Worm (Caenorhabditis elegans): ENCODE results near the gene ZC84.1.

The ZC84.1 gene

DNA sequence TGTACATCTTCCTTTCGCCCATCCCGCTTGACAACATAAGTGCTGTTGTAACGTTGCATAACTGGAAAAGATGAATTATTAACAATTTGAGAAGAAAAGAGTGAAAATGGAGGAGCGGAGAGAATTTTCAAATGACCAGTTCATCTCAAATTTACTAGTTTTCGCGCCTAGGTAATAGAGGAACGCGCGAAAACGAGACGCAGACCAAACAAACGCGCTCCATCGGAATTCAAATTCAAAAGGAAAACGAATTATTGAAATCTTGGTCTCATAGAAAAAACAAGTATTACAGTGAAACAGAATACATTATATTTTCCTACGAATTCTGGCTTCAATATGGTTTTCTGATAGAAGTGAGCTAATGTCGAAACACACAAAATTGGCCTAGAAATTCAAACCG, 22.1 kb upstream of the ZC84.1 start (continued):
- no peak for TF ChIP-seq hmg-11 (tag; optimal IDR thresholded peaks at IDR 0.05)
- no peak for TF ChIP-seq eor-1 (tag; optimal IDR thresholded peaks at IDR 0.05)
- TF ChIP-seq snpc-4 (tag; optimal IDR thresholded peaks at IDR 0.05): no peak
- no peak for TF ChIP-seq nhr-12 (tag; optimal IDR thresholded peaks at IDR 0.05)
- TF ChIP-seq R02D3.7 (tag; optimal IDR thresholded peaks at IDR 0.05): no peak
- TF ChIP-seq ceh-16 (tag; optimal IDR thresholded peaks at IDR 0.05): no peak

DNA sequence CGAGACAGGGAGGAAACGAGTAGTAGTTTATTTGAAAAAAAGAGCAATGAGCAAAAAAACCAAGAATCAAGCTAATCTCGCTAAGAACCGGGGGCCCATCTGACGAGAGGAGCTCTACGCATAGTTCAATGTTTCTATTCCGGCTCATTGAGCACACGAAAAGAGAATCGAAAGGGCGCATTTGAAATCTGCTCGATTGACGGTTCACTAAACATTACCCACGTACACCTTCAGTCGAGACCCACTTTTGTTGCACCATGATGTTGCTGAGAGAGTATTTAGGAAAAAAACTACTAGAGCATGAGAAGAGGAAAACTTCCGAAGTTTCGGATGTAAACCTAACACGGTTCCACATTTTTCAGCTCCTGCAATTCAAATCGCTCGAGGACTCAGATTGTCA, 18.9 kb upstream of the ZC84.1 start:
- TF ChIP-seq jun-1 (tag; optimal IDR thresholded peaks at IDR 0.05) (no peak), unc-39 (tag; optimal IDR thresholded peaks at IDR 0.05) (no peak), mdl-1 (tag; optimal IDR thresholded peaks at IDR 0.05) (no peak), mml-1 (tag; optimal IDR thresholded peaks at IDR 0.05) (no peak), ceh-82 (tag; optimal IDR thresholded peaks at IDR 0.05) (no peak), nhr-12 (tag; optimal IDR thresholded peaks at IDR 0.05) (no peak), nhr-28 (tag; optimal IDR thresholded peaks at IDR 0.05) (no peak), skn-1 (tag; optimal IDR thresholded peaks at IDR 0.05) (no peak), nhr-76 (tag; optimal IDR thresholded peaks at IDR 0.05) (no peak), eor-1 (tag; optimal IDR thresholded peaks at IDR 0.05) (no peak), fkh-10 (GFP tag; optimal IDR thresholded peaks at IDR 0.05) (no peak), R02D3.7 (tag; optimal IDR thresholded peaks at IDR 0.05) (no peak), elt-2 (tag; optimal IDR thresholded peaks at IDR 0.05) (no peak), ceh-28 (tag; optimal IDR thresholded peaks at IDR 0.05) (no peak), fos-1 (tag; optimal IDR thresholded peaks at IDR 0.05) (no peak)

ce11 chrIII:9215367-9215766, 9.3 kb upstream of the ZC84.1 start, which contains the start of gene npr-29:
TSS of gene npr-29 (minus strand) at chrIII:9215467.
- TF ChIP-seq nhr-237 (tag; optimal IDR thresholded peaks at IDR 0.05) (no peak), skn-1 (tag; optimal IDR thresholded peaks at IDR 0.05) (no peak), elt-3 (tag; optimal IDR thresholded peaks at IDR 0.05) (no peak), zag-1 (tag; optimal IDR thresholded peaks at IDR 0.05) (no peak)

DNA sequence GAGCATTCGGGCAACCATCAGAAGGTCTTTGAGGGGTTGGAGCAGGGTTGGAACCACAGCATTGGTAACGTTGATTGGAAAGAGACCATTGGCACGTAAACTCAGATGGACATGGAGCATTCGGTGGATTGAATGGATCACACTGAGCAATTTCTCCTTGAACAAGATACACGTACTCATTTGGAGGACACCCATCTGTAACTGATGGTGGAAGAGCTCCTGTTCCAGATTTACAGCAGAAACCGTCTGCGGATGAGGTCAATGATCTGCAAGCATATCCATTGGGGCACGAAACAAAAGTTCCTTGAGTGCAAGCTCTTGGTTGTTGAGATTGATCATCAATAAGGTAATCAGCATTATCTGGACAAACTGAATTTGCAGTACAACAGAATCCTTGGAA, 4.1 kb downstream of the ZC84.1 start:
- TF ChIP-seq nhr-23 (tag; optimal IDR thresholded peaks at IDR 0.05): no peak
- TF ChIP-seq ama-1 (optimal IDR thresholded peaks at IDR 0.05): no peak
- no peak for TF ChIP-seq nhr-11 (tag; optimal IDR thresholded peaks at IDR 0.05)
- TF ChIP-seq R02D3.7 (tag; optimal IDR thresholded peaks at IDR 0.05): no peak
- TF ChIP-seq aly-2 (tag; optimal IDR thresholded peaks at IDR 0.05): no peak
- TF ChIP-seq sea-2 (GFP tag; optimal IDR thresholded peaks at IDR 0.05): no peak
- no peak for TF ChIP-seq ceh-16 (tag; optimal IDR thresholded peaks at IDR 0.05)
- no peak for TF ChIP-seq nhr-67 (tag; optimal IDR thresholded peaks at IDR 0.05)
- TF ChIP-seq nhr-25 (tag; optimal IDR thresholded peaks at IDR 0.05): no peak
- no peak for TF ChIP-seq ceh-82 (tag; optimal IDR thresholded peaks at IDR 0.05)

ce11 chrIII:9199605-9200004, 6.5 kb downstream of the ZC84.1 start, which contains the start of gene ZC84.6:
TSS of gene ZC84.6 (minus strand) at chrIII:9199705.
- TF ChIP-seq eor-1 (tag; optimal IDR thresholded peaks at IDR 0.05) (no peak), unc-39 (tag; optimal IDR thresholded peaks at IDR 0.05) (no peak), lsy-12 (tag; optimal IDR thresholded peaks at IDR 0.05) (no peak), sea-2 (GFP tag; optimal IDR thresholded peaks at IDR 0.05) (no peak), nhr-237 (tag; optimal IDR thresholded peaks at IDR 0.05) (no peak), egl-27 (tag; optimal IDR thresholded peaks at IDR 0.05) (no peak), snpc-4 (tag; optimal IDR thresholded peaks at IDR 0.05) (no peak), nhr-12 (tag; optimal IDR thresholded peaks at IDR 0.05) (no peak), tbx-2 (tag; optimal IDR thresholded peaks at IDR 0.05) (no peak), fkh-10 (GFP tag; optimal IDR thresholded peaks at IDR 0.05) (no peak), ama-1 (optimal IDR thresholded peaks at IDR 0.05) (no peak), nhr-67 (tag; optimal IDR thresholded peaks at IDR 0.05) (no peak), nhr-25 (tag; optimal IDR thresholded peaks at IDR 0.05) (no peak), hmg-11 (tag; optimal IDR thresholded peaks at IDR 0.05) (no peak), skn-1 (tag; optimal IDR thresholded peaks at IDR 0.05) (no peak), ceh-82 (tag; optimal IDR thresholded peaks at IDR 0.05) (no peak), nhr-23 (tag; optimal IDR thresholded peaks at IDR 0.05) (no peak), ceh-16 (tag; optimal IDR thresholded peaks at IDR 0.05) (no peak), daf-12 (tag; optimal IDR thresholded peaks at IDR 0.05) (no peak), ZK546.5 (tag; optimal IDR thresholded peaks at IDR 0.05) (no peak)

- TF ChIP-seq pqm-1 (tag; optimal IDR thresholded peaks at IDR 0.05): no peak
- TF ChIP-seq snpc-4 (tag; optimal IDR thresholded peaks at IDR 0.05): no peak
- TF ChIP-seq nhr-25 (tag; optimal IDR thresholded peaks at IDR 0.05): no peak
- no peak for TF ChIP-seq egl-27 (tag; optimal IDR thresholded peaks at IDR 0.05)
- peak; percentile 63 for TF ChIP-seq nfya-1 (tag; optimal IDR thresholded peaks at IDR 0.05; ENCODE audit: insufficient read depth)
- no peak for TF ChIP-seq ceh-28 (tag; optimal IDR thresholded peaks at IDR 0.05)
- TF ChIP-seq elt-2 (tag; optimal IDR thresholded peaks at IDR 0.05): no peak
- TF ChIP-seq lin-15B (tag; optimal IDR thresholded peaks at IDR 0.05): peak; percentile 40
- TF ChIP-seq ZK546.5 (tag; optimal IDR thresholded peaks at IDR 0.05): no peak
- TF ChIP-seq fkh-10 (GFP tag; optimal IDR thresholded peaks at IDR 0.05): peak; percentile 15
- TF ChIP-seq ceh-16 (tag; optimal IDR thresholded peaks at IDR 0.05): no peak
- TF ChIP-seq elt-1 (tag; optimal IDR thresholded peaks at IDR 0.05): no peak
- TF ChIP-seq lin-39 (tag; optimal IDR thresholded peaks at IDR 0.05): peak; percentile 43
- no peak for TF ChIP-seq ceh-82 (tag; optimal IDR thresholded peaks at IDR 0.05)
- no peak for TF ChIP-seq daf-12 (tag; optimal IDR thresholded peaks at IDR 0.05)
- TF ChIP-seq nhr-23 (tag; optimal IDR thresholded peaks at IDR 0.05): no peak
- TF ChIP-seq hmg-11 (tag; optimal IDR thresholded peaks at IDR 0.05): no peak
- TF ChIP-seq mdl-1 (tag; optimal IDR thresholded peaks at IDR 0.05): no peak
- TF ChIP-seq lsy-12 (tag; optimal IDR thresholded peaks at IDR 0.05): peak; percentile 7
- no peak for TF ChIP-seq R02D3.7 (tag; optimal IDR thresholded peaks at IDR 0.05)
- peak; percentile 13 for TF ChIP-seq skn-1 (tag; optimal IDR thresholded peaks at IDR 0.05)
Measured at ce11 chrIII:9191091-9191490, 15.0 kb downstream of the ZC84.1 start, which contains the start of gene cls-3. TSS of gene cls-3 (minus strand) at chrIII:9191109.
